Worm (Caenorhabditis elegans): ENCODE data around the gene irld-18.
"Not testable (repeated sequence)": the region's sequence is repeated elsewhere in the genome, so short reads cannot be mapped to it uniquely, and the experiment has no call there.

irld-18 gene

DNA sequence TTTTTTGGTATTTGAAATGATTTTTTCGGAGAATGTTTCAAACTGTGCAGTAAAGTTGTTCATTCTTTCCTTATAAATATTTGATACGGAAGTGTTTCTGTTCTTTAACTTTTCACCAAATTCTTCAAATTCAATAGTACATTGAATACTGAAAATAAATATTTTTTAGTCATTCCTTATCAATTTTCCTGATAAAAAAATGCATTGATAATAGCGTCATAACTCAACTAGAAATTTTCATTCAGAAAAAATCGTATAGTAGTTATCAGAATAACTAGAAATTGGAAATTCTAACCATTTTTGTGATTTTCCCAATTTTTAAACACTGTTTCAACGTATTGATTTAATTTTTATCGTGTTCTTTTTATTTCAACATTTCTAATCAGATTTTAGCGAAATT, 21.6 kb downstream of the irld-18 start:
- TF ChIP-seq unc-62 (GFP tag; optimal IDR thresholded peaks at IDR 0.05), result no peak

DNA sequence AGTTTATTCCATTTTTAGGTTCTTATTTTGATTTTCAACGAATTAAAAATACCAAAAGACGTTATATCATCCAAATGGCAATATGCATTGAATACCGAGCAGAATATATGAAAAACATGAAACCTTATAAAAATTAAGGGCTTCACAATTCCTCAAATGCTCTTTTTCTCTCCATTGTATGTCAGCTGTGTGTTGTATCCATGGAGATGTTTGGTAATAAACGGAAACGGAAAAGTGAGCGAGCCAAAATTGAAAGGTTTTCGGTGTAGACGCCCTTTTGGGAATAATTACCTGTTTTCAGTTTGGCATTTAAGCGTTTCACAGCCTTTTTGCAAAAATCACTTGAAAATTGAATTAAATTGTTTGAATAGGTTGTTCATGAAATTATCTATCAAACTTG, 23.2 kb downstream of the irld-18 start:
- no peak for TF ChIP-seq unc-62 (GFP tag; optimal IDR thresholded peaks at IDR 0.05)

DNA sequence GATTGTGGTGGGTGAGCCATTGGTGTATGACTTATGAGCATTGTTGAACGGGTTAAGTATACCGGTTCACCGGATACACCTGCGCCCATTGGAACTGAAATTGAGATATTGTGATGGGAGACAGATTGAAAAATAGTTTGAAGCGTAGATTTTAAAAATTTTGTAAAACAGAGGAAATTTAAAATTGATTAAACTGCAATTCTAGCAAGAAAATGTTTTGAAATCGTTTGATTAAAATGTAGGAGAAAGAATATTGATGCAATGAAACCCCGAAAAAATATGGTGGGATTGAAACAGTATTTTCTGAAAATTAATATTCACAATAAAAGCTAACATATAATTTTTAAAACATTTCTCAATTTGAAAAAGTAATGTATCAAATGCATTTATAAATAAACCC, 26.1 kb downstream of the irld-18 start, which contains the start of gene Y57G11B.6:
Y57G11B.6 (minus strand) TSS at position 101 of the 400 bp plus-strand sequence.
- TF ChIP-seq unc-62 (GFP tag; optimal IDR thresholded peaks at IDR 0.05), result no peak

DNA sequence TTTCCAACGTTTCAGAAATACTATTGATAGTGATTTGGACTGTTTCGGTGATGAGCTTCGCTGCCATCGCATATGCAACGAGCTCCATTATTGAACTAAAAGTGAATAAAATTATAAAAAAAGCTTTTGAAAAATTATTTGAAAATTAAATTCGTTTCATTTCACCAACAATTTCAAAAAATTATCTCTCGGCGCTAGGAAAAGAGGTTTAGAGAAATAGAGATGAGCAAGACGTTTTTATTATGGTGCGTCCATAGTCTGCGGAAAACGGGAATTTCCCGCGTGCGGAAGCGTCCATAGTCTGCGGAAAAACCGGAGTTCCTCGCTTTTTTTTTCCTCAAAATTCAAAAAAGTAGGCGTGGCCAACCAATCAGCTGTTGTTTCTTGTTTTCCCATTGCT, 29.0 kb downstream of the irld-18 start, which contains the start of gene pals-30:
pals-30 (minus strand) TSS at position 101 of the 400 bp plus-strand sequence.
- not testable (repeated sequence) for TF ChIP-seq unc-62 (GFP tag; optimal IDR thresholded peaks at IDR 0.05)

DNA sequence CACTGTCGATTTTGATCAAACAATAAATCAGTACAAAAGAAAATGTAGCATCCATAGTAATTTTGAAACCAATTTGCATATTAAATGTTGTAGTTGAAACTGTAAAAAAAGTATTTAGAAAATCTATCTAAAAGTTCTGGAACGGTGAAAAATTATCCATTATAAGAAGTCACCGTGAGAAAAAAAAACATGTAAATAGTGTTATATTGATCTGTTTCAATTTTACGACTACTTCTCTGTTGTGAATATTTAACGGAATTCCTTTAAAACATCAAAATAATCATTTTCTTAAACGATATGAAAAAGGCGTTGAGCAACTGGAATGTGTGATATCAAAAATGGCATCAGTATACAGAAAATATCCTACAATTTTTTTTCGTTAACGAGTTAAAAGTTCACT, 31.5 kb downstream of the irld-18 start, which contains the start of gene T27E7.9:
T27E7.9 (minus strand) TSS at position 101 of the 400 bp plus-strand sequence.
- TF ChIP-seq unc-62 (GFP tag; optimal IDR thresholded peaks at IDR 0.05), result no peak

DNA sequence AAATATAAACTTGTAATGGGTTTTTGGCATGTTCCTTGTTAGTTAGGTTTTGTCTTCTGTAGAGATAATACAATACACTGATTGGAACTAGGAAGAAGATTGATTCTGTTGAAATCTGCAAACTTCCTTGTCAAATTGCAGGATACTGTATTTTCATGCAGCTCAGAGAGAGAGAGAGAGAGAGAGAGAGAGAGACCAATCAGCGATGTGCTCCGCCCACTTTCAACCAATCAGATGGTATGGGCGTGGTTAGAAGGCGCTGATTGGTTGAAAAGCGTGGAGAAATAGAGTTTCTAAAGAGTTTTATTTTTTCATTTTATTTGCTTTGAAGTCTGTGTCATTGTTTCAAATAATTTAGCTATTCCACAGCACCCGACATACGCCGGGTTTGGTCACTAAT, 33.5 kb downstream of the irld-18 start:
- TF ChIP-seq unc-62 (GFP tag; optimal IDR thresholded peaks at IDR 0.05), result no peak

DNA sequence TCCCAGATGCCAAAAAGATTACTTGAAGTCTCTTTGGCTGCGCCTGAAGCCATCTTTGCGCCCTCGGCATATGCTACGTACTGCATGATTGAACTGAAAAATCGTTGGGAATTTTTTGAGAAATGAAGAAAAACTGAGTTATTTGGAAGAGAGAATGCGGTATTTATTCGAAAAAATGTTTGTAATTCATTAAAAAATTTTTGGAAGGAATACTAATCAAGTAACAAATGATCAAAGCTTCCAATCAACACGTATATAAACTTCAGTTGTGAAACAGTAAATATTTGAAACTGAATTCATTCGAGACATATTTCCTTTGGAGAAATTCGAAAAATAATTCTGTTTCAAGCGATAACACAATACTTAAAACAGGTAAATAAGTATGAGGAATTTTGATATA, 38.3 kb downstream of the irld-18 start, which contains the start of gene pals-29:
pals-29 (minus strand) TSS at position 101 of the 400 bp plus-strand sequence.
- TF ChIP-seq unc-62 (GFP tag; optimal IDR thresholded peaks at IDR 0.05), result no peak

DNA sequence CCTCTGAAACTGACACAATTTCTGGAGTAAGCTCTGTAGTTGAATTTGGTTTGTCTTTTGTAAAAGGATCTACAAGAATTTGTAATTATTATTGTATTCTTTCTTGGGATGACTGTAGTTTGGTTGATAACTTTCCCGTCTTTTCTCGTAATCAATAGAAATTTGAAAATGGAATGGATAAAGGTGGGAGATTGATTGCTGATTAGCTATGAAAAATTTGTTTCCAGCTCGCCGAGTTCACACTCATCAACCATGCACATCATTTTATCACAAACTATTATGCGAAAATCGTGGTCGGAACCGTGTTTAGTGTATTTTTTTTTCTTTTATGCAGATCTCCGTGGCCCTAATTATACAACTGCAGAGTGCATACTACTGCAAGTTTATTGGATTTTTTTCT, 43.9 kb downstream of the irld-18 start, which contains the start of gene T27E7.5:
T27E7.5 (plus strand) TSS at position 253 of the 400 bp plus-strand sequence.
- no peak for TF ChIP-seq unc-62 (GFP tag; optimal IDR thresholded peaks at IDR 0.05)

DNA sequence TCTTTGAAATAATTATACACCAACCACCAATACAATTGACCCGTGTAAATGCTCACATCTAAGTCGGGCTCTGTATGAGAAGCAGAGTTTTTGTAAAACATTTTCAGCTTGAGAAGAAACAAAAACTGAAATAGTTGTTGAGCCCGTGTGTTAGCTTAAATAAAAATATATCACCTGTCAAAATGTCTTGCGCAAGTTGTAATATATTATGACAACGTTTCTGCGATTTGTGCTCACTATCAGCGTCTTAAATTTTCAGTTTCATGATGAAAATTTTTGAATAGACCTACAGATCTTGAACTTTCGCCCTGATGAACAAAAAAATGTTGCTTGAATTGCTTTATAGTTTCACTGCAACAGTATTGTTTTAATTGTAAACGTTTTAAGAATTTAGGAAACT, 45.9 kb downstream of the irld-18 start, which contains the start of gene T27E7.4:
T27E7.4 (minus strand) TSS at position 101 of the 400 bp plus-strand sequence.
- no peak for TF ChIP-seq unc-62 (GFP tag; optimal IDR thresholded peaks at IDR 0.05)

DNA sequence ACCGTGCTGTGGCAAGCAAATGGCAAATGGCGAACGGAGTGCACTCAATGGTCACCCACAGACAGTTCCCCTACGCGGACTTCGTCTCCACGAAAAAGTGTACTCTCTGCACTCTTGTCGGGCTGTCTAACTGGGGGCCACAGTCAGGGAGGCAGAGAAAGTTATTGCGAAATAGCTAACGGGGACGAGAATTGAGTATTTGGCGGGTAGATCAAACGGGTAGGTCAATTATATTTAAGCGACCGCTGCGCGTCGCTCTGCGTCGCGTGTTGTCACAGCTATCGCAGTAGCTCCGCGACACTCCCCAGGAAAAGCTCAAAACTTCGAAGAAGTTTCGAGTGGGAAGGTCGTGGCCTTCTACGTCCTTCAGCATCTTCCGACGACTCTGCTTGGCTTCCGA, 48.5 kb downstream of the irld-18 start:
- TF ChIP-seq unc-62 (GFP tag; optimal IDR thresholded peaks at IDR 0.05), result no peak

DNA sequence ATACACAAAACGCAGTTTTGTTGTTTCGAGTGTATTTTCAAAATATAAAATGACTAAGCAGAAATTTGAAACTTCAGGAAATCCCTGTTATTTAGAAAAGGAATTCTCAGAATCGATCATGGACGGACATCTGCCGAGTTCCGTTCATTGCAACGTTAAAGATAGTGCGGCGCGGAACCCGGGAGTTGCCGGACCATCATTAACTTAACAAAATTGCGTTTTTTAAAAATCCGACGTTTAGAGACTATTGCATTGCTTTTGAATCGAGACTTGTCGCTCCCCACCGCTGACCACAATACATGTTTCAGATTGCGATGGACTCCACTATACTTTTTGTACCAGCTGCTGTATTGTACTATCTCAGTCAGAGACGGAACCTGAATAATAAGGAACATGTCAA, 50.8 kb downstream of the irld-18 start:
- no peak for TF ChIP-seq unc-62 (GFP tag; optimal IDR thresholded peaks at IDR 0.05)

Measured in whole organism, dauer.